Fruit fly (Drosophila melanogaster): ENCODE measurements around the gene indra.

indra gene

dm6 chr3L:1302234-1302949, 39.8 kb downstream of the indra start, which contains the start of the genes Rac1 and Acat2 (continued):
- TF ChIP-seq CG10654 (GFP tag; optimal IDR thresholded peaks at IDR 0.05) (no peak), CG6854 (GFP tag; optimal IDR thresholded peaks at IDR 0.05) (no peak), CG10267 (tag; optimal IDR thresholded peaks at IDR 0.05) (peak; percentile 50), az2 (GFP tag; optimal IDR thresholded peaks at IDR 0.05) (no peak), p53 (GFP tag; optimal IDR thresholded peaks at IDR 0.05) (no peak), grn (GFP tag; optimal IDR thresholded peaks at IDR 0.05) (peak; percentile 97), unc-4 (GFP tag; IDR thresholded peaks at IDR 0.05; ENCODE audit: partially characterized antibody) (no peak), twi (tag; optimal IDR thresholded peaks at IDR 0.05) (peak; percentile 31), CG2120 (GFP tag; optimal IDR thresholded peaks at IDR 0.05) (peak; percentile 42), BEAF-32 (GFP tag; optimal IDR thresholded peaks at IDR 0.05) (peak; percentile 54), ap (GFP tag; IDR thresholded peaks at IDR 0.05) (no peak), unpg (GFP tag; optimal IDR thresholded peaks at IDR 0.05) (no peak), YL-1 (GFP tag; optimal IDR thresholded peaks at IDR 0.05) (peak; percentile 90), Eip74EF (GFP tag; optimal IDR thresholded peaks at IDR 0.05) (no peak), Jarid2 (GFP tag; optimal IDR thresholded peaks at IDR 0.05) (no peak), NK7.1 (GFP tag; optimal IDR thresholded peaks at IDR 0.05) (no peak), Adf1 (GFP tag; IDR thresholded peaks at IDR 0.05) (no peak), hb (GFP tag; IDR thresholded peaks at IDR 0.05; ENCODE audit: partially characterized antibody) (no peak; the same call in 2 of the 3 replicates), ken (GFP tag; IDR thresholded peaks at IDR 0.05) (no peak), bowl (GFP tag; IDR thresholded peaks at IDR 0.05) (no peak), Hsf (GFP tag; optimal IDR thresholded peaks at IDR 0.05) (no peak), dan (GFP tag; IDR thresholded peaks at IDR 0.05) (no peak), zen2 (GFP tag; IDR thresholded peaks at IDR 0.05; ENCODE audit: partially characterized antibody) (no peak), Lhr (GFP tag; optimal IDR thresholded peaks at IDR 0.05) (peak; percentile 72), Hmx (GFP tag; optimal IDR thresholded peaks at IDR 0.05) (no peak), CG7928 (GFP tag; optimal IDR thresholded peaks at IDR 0.05) (peak; percentile 64), Hand (GFP tag; optimal IDR thresholded peaks at IDR 0.05) (no peak), dpn (GFP tag; optimal IDR thresholded peaks at IDR 0.05) (peak in 1 of 2 experiments; percentile 11), Lim3 (GFP tag; IDR thresholded peaks at IDR 0.05) (no peak), ftz-f1 (GFP tag; optimal IDR thresholded peaks at IDR 0.05) (peak; percentile 21), seq (GFP tag; IDR thresholded peaks at IDR 0.05) (no peak), wdn (GFP tag; IDR thresholded peaks at IDR 0.05) (no peak), shn (GFP tag; optimal IDR thresholded peaks at IDR 0.05) (no peak), onecut (GFP tag; IDR thresholded peaks at IDR 0.05) (no peak), Sox100B (GFP tag; optimal IDR thresholded peaks at IDR 0.05) (no peak), Ets97D (GFP tag; optimal IDR thresholded peaks at IDR 0.05) (peak; percentile 60), Abd-B (GFP tag; optimal IDR thresholded peaks at IDR 0.05) (peak; percentile 56), CkIIα-i1 (GFP tag; IDR thresholded peaks at IDR 0.05) (no peak), CG12155 (GFP tag; optimal IDR thresholded peaks at IDR 0.05) (no peak), Dfd (GFP tag; optimal IDR thresholded peaks at IDR 0.05) (no peak), CG15073 (GFP tag; optimal IDR thresholded peaks at IDR 0.05) (no peak), btn (GFP tag; optimal IDR thresholded peaks at IDR 0.05) (no peak), Hr3 (GFP tag; optimal IDR thresholded peaks at IDR 0.05) (no peak), lov (optimal IDR thresholded peaks at IDR 0.05) (no peak), lov (GFP tag; IDR thresholded peaks at IDR 0.05) (no peak), disco-r (GFP tag; optimal IDR thresholded peaks at IDR 0.05) (no peak), Gsc (GFP tag; IDR thresholded peaks at IDR 0.05) (no peak), CG30020 (tag; optimal IDR thresholded peaks at IDR 0.05) (peak; percentile 79), sisA (GFP tag; IDR thresholded peaks at IDR 0.05) (no peak), CG14441 (GFP tag; IDR thresholded peaks at IDR 0.05) (no peak), CG6272 (GFP tag; IDR thresholded peaks at IDR 0.05) (no peak)

Measured in whole organism, embryonic.